Worm (Caenorhabditis elegans) whole organism, L2 larva: ENCODE results near the gene slc-17.5.

Experiments
- C34F6.9 ChIP-seq: fragments of 150-350 bp; optimal IDR thresholded peaks from 2 replicates; lab custom pipeline; 2014; ENCODE audit warnings: missing biosample characterization, missing genetic modification characterization
- F13H6.1 ChIP-seq: sonication (generic microtip); optimal IDR thresholded peaks from 2 replicates; lab custom pipeline; 2016; ENCODE audit warnings: missing genetic modification characterization, missing compliant biosample characterization
- R02D3.7 ChIP-seq: fragments of 150-350 bp; optimal IDR thresholded peaks from 2 replicates; lab custom pipeline; 2014; ENCODE audit warnings: missing biosample characterization, missing genetic modification characterization
- Y55F3AM.14 ChIP-seq: fragments of 200-800 bp; sonication (Bioruptor generic); optimal IDR thresholded peaks from 2 replicates; lab custom pipeline; 2018; ENCODE audit warnings: mild to moderate bottlenecking, missing genetic modification characterization, missing compliant biosample characterization
- ZK546.5 ChIP-seq: sonication (generic microtip); optimal IDR thresholded peaks from 2 replicates; lab custom pipeline; 2017; ENCODE audit warnings: missing biosample characterization, missing genetic modification characterization
- alr-1 ChIP-seq: fragments of 150-350 bp; optimal IDR thresholded peaks from 2 replicates; lab custom pipeline; 2014; ENCODE audit warnings: missing biosample characterization, missing genetic modification characterization
- aly-2 ChIP-seq: fragments of 150-350 bp; optimal IDR thresholded peaks from 2 replicates; lab custom pipeline; 2014; ENCODE audit warnings: missing biosample characterization, missing genetic modification characterization
- ama-1 ChIP-seq: fragments of 150-350 bp; optimal IDR thresholded peaks from 2 replicates; lab custom pipeline; 2018; ENCODE audit warnings: inconsistent platforms
- blmp-1 ChIP-seq: sonication (generic microtip); optimal IDR thresholded peaks from 2 replicates; lab custom pipeline; 2017; ENCODE audit warnings: missing genetic modification characterization, mild to moderate bottlenecking, missing compliant biosample characterization, antibody characterized with exemption, moderate library complexity; ENCODE audit not compliant: insufficient read depth
- ceh-16 ChIP-seq: fragments of 150-350 bp; optimal IDR thresholded peaks from 2 replicates; lab custom pipeline; 2014; ENCODE audit warnings: missing biosample characterization, missing genetic modification characterization
- ceh-82 ChIP-seq: fragments of 150-350 bp; optimal IDR thresholded peaks from 2 replicates; lab custom pipeline; 2014; ENCODE audit warnings: missing biosample characterization, missing genetic modification characterization
- crh-2 ChIP-seq: sonication (generic microtip); optimal IDR thresholded peaks from 2 replicates; lab custom pipeline; 2017; ENCODE audit warnings: missing biosample characterization, missing genetic modification characterization
- dmd-4 ChIP-seq: sonication (generic microtip); optimal IDR thresholded peaks from 2 replicates; lab custom pipeline; 2017; ENCODE audit warnings: missing biosample characterization, missing genetic modification characterization
- egl-27 ChIP-seq: sonication (generic microtip); optimal IDR thresholded peaks from 3 replicates; lab custom pipeline; 2017; ENCODE audit warnings: missing biosample characterization, missing genetic modification reagents, missing genetic modification characterization
- elt-1 ChIP-seq: fragments of 150-350 bp; optimal IDR thresholded peaks from 2 replicates; lab custom pipeline; 2014; ENCODE audit warnings: missing biosample characterization, missing genetic modification characterization
- elt-3 ChIP-seq: sonication (generic microtip); optimal IDR thresholded peaks from 2 replicates; lab custom pipeline; 2017; ENCODE audit warnings: missing biosample characterization, missing genetic modification characterization
- fos-1 ChIP-seq: fragments of 150-350 bp; optimal IDR thresholded peaks from 2 replicates; lab custom pipeline; 2014; ENCODE audit warnings: missing biosample characterization, missing genetic modification characterization
- gmeb-1 ChIP-seq: fragments of 150-350 bp; optimal IDR thresholded peaks from 2 replicates; lab custom pipeline; 2014; ENCODE audit warnings: missing biosample characterization, missing genetic modification characterization
- lin-11 ChIP-seq: fragments of 150-350 bp; sonication (generic microtip); optimal IDR thresholded peaks from 2 replicates; lab custom pipeline; 2014; ENCODE audit warnings: missing biosample characterization, missing genetic modification characterization, inconsistent platforms, mixed read lengths
- lin-13 ChIP-seq: fragments of 150-350 bp; optimal IDR thresholded peaks from 2 replicates; lab custom pipeline; 2014; ENCODE audit warnings: missing biosample characterization, missing genetic modification reagents, missing genetic modification characterization
- lin-39 ChIP-seq: fragments of 150-350 bp; optimal IDR thresholded peaks from 2 replicates; lab custom pipeline; 2014; ENCODE audit warnings: missing biosample characterization, missing genetic modification reagents, missing genetic modification characterization
- lsy-2 ChIP-seq, 2 experiments: fragments of 150-350 bp in 1 of 2; sonication (generic microtip) in 1 of 2; optimal IDR thresholded peaks; 2 replicates each; lab custom pipeline; 2014 to 2017; ENCODE audit warnings: missing biosample characterization in 2 of 2, missing genetic modification characterization in 2 of 2
- mab-5 ChIP-seq: fragments of 150-350 bp; optimal IDR thresholded peaks from 2 replicates; lab custom pipeline; 2014; ENCODE audit warnings: missing biosample characterization, missing genetic modification characterization
- mbf-1 ChIP-seq: sonication (generic microtip); optimal IDR thresholded peaks from 2 replicates; lab custom pipeline; 2017; ENCODE audit warnings: missing biosample characterization, missing genetic modification characterization
- mdl-1 ChIP-seq, 2 experiments: fragments of 150-350 bp in 1 of 2; sonication (generic microtip) in 1 of 2; optimal IDR thresholded peaks; 2 replicates each; lab custom pipeline; 2017; ENCODE audit warnings: missing biosample characterization in 2 of 2, missing genetic modification characterization in 2 of 2
- nhr-10 ChIP-seq: sonication (generic microtip); optimal IDR thresholded peaks from 2 replicates; lab custom pipeline; 2017; ENCODE audit warnings: missing biosample characterization, missing genetic modification characterization
- nhr-11 ChIP-seq: fragments of 150-350 bp; optimal IDR thresholded peaks from 2 replicates; lab custom pipeline; 2014; ENCODE audit warnings: missing biosample characterization, missing genetic modification characterization
- nhr-12 ChIP-seq: fragments of 150-350 bp; optimal IDR thresholded peaks from 2 replicates; lab custom pipeline; 2014; ENCODE audit warnings: missing biosample characterization, missing genetic modification characterization
- nhr-129 ChIP-seq: fragments of 150-350 bp; optimal IDR thresholded peaks from 2 replicates; lab custom pipeline; 2014; ENCODE audit warnings: missing biosample characterization, missing genetic modification characterization
- nhr-21 ChIP-seq: fragments of 150-350 bp; optimal IDR thresholded peaks from 2 replicates; lab custom pipeline; 2014; ENCODE audit warnings: missing biosample characterization, missing genetic modification characterization
- nhr-23 ChIP-seq: fragments of 150-350 bp; optimal IDR thresholded peaks from 2 replicates; lab custom pipeline; 2014; ENCODE audit warnings: missing biosample characterization, missing genetic modification reagents, missing genetic modification characterization
- nhr-237 ChIP-seq: fragments of 150-350 bp; optimal IDR thresholded peaks from 2 replicates; lab custom pipeline; 2014; ENCODE audit warnings: missing biosample characterization, missing genetic modification characterization
- nhr-25 ChIP-seq: fragments of 150-350 bp; sonication (generic microtip); optimal IDR thresholded peaks from 3 replicates; lab custom pipeline; 2014; ENCODE audit warnings: missing biosample characterization, missing genetic modification characterization
- nhr-6 ChIP-seq: fragments of 150-350 bp; optimal IDR thresholded peaks from 2 replicates; lab custom pipeline; 2014; ENCODE audit warnings: missing biosample characterization, missing genetic modification characterization
- nhr-77 ChIP-seq: fragments of 150-350 bp; optimal IDR thresholded peaks from 2 replicates; lab custom pipeline; 2014; ENCODE audit warnings: missing biosample characterization, missing genetic modification characterization
- sem-4 ChIP-seq: fragments of 150-350 bp; optimal IDR thresholded peaks from 2 replicates; lab custom pipeline; 2014; ENCODE audit warnings: missing biosample characterization, missing genetic modification reagents, missing genetic modification characterization
- skn-1 ChIP-seq: sonication (generic microtip); optimal IDR thresholded peaks from 2 replicates; lab custom pipeline; 2017; ENCODE audit warnings: missing biosample characterization, missing genetic modification characterization
- sma-3 ChIP-seq: sonication (generic microtip); optimal IDR thresholded peaks from 2 replicates; lab custom pipeline; 2016; ENCODE audit warnings: missing genetic modification reagents, missing genetic modification characterization, missing compliant biosample characterization
- sma-9 ChIP-seq, 2 experiments: fragments of 150-350 bp in 1 of 2; sonication (generic microtip) in 1 of 2; optimal IDR thresholded peaks; 2 replicates each; lab custom pipeline; 2014 to 2016; ENCODE audit warnings: missing genetic modification characterization in 2 of 2, mild to moderate bottlenecking in 1 of 2, missing biosample characterization in 1 of 2, missing compliant biosample characterization in 1 of 2, missing genetic modification reagents in 1 of 2, moderate library complexity in 1 of 2
- snpc-4 ChIP-seq: fragments of 150-350 bp; optimal IDR thresholded peaks from 2 replicates; lab custom pipeline; 2014; ENCODE audit warnings: missing biosample characterization, missing genetic modification characterization
- unc-39 ChIP-seq: fragments of 150-350 bp; optimal IDR thresholded peaks from 2 replicates; lab custom pipeline; 2014; ENCODE audit warnings: missing biosample characterization, missing genetic modification characterization
- unc-55 ChIP-seq: fragments of 150-350 bp; sonication (generic microtip); optimal IDR thresholded peaks from 3 replicates; lab custom pipeline; 2014; ENCODE audit warnings: missing biosample characterization, missing genetic modification reagents, missing genetic modification characterization
- unc-62 ChIP-seq: fragments of 150-350 bp; optimal IDR thresholded peaks from 2 replicates; lab custom pipeline; 2014; ENCODE audit warnings: missing biosample characterization, missing genetic modification reagents, missing genetic modification characterization
- zag-1 ChIP-seq: fragments of 150-350 bp; optimal IDR thresholded peaks from 2 replicates; lab custom pipeline; 2014; ENCODE audit warnings: missing biosample characterization, missing genetic modification characterization
- ztf-1 ChIP-seq: fragments of 200-800 bp; sonication (Bioruptor generic); conservative IDR thresholded peaks from 2 replicates; pipeline ENCODE4 v1.3.6; 2022; ENCODE audit warnings: missing genetic modification characterization, missing compliant biosample characterization
- ztf-11 ChIP-seq: sonication (generic microtip); optimal IDR thresholded peaks from 2 replicates; lab custom pipeline; 2017; ENCODE audit warnings: missing biosample characterization, missing genetic modification characterization
- ztf-4 ChIP-seq: fragments of 150-350 bp; optimal IDR thresholded peaks from 2 replicates; lab custom pipeline; 2014; ENCODE audit warnings: missing biosample characterization, missing genetic modification characterization

The slc-17.5 gene

DNA sequence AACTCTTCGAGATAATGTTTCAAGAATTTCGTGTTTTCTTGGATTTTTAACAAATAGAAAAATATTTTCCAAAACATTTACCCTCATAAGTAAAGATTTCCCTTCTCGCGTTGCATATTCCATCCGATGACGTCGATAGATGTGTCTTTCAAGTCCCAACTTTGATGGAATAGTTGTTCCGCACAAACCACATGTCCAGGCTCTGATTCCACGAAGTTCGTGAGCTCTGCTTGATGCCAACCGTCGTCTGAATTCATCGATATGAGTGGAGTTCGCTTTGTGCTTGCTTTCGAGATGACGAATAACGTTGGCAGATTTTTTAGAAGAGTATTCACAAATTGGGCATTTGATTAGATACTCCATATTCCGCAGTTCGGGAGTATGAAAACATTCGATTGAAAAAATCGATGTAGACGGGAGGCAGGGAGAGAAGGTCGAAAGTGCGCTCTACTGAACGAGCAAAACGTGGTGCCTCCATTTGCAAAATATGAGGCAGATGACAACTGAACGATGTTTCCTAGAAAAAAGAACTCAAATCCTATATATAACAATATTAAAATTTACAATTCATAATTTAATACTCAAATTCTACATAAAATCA lies 16.3 kb upstream of the slc-17.5 start, which contains the start of gene W02D7.6:
TSS of gene W02D7.6 (minus strand) at position 573 of the 601 bp plus-strand sequence.
- TF ChIP-seq unc-55: no peak
- no peak for TF ChIP-seq nhr-21 (tag; lab: Kevin White, UChicago)
- TF ChIP-seq ztf-11 (tag; lab: Kevin White, UChicago): no peak
- TF ChIP-seq mab-5 (tag; lab: Kevin White, UChicago): no peak
- TF ChIP-seq lin-39 (tag; lab: Kevin White, UChicago): no peak
- peak; percentile 62 for TF ChIP-seq crh-2
- no peak for TF ChIP-seq blmp-1 (tag; lab: Kevin White, UChicago)
- TF ChIP-seq zag-1 (tag; lab: Kevin White, UChicago): no peak
- no peak for TF ChIP-seq snpc-4 (tag; lab: Kevin White, UChicago)
- peak; percentile 13 for TF ChIP-seq sem-4 (tag; lab: Kevin White, UChicago)
- no peak for TF ChIP-seq nhr-25 (tag; lab: Kevin White, UChicago)
- peak; percentile 46 for TF ChIP-seq C34F6.9 (tag; lab: Kevin White, UChicago)
- no peak for TF ChIP-seq elt-1
- no peak for TF ChIP-seq nhr-237 (tag; lab: Kevin White, UChicago)
- no peak for TF ChIP-seq F13H6.1
- TF ChIP-seq ztf-1 (GFP tag; lab: Robert Waterston, UW): no peak
- TF ChIP-seq skn-1: no peak
- TF ChIP-seq mdl-1 (tag; optimal IDR thresholded peaks at IDR 0.05; lab: Kevin White, UChicago): no peak
- TF ChIP-seq nhr-12: no peak
- TF ChIP-seq nhr-11: no peak
- no peak for TF ChIP-seq unc-39 (tag; lab: Kevin White, UChicago)
- TF ChIP-seq ceh-16 (tag; lab: Kevin White, UChicago): no peak
- peak; percentile 23 for TF ChIP-seq sma-9 (GFP tag; optimal IDR thresholded peaks at IDR 0.05; lab: Kevin White, UChicago)
- TF ChIP-seq sma-9 (tag; optimal IDR thresholded peaks at IDR 0.05; lab: Kevin White, UChicago): no peak
- TF ChIP-seq ZK546.5: no peak
- no peak for TF ChIP-seq R02D3.7 (tag; lab: Kevin White, UChicago)
- no peak for TF ChIP-seq gmeb-1
- TF ChIP-seq lsy-2 (tag; optimal IDR thresholded peaks at IDR 0.05; lab: Kevin White, UChicago): peak in 1 of 2 experiments; percentile 19
- no peak for TF ChIP-seq dmd-4 (tag; lab: Kevin White, UChicago)
- TF ChIP-seq mbf-1 (tag; lab: Kevin White, UChicago): no peak
- no peak for TF ChIP-seq lin-13 (GFP tag; lab: Kevin White, UChicago)
- TF ChIP-seq ama-1 (lab: Kevin White, UChicago): no peak
- no peak for TF ChIP-seq aly-2 (tag; lab: Kevin White, UChicago)
- TF ChIP-seq Y55F3AM.14 (GFP tag; lab: Kevin White, UChicago): no peak
- TF ChIP-seq lin-11 (tag; lab: Kevin White, UChicago): no peak
- no peak for TF ChIP-seq nhr-10 (tag; lab: Kevin White, UChicago)
- no peak for TF ChIP-seq nhr-23
- TF ChIP-seq ceh-82 (tag; lab: Kevin White, UChicago): no peak
- TF ChIP-seq unc-62 (GFP tag; lab: Kevin White, UChicago): no peak
- no peak for TF ChIP-seq sma-3 (GFP tag; lab: Kevin White, UChicago)
- no peak for TF ChIP-seq nhr-6 (tag; lab: Kevin White, UChicago)
- TF ChIP-seq egl-27 (tag; lab: Kevin White, UChicago): no peak
- TF ChIP-seq alr-1 (tag; lab: Kevin White, UChicago): no peak
- no peak for TF ChIP-seq ztf-4 (tag; lab: Kevin White, UChicago)
- TF ChIP-seq elt-3 (tag; lab: Kevin White, UChicago): no peak
- TF ChIP-seq nhr-129: peak; percentile 48
- TF ChIP-seq nhr-77 (tag; lab: Kevin White, UChicago): no peak
- TF ChIP-seq fos-1 (tag; lab: Kevin White, UChicago): no peak
